Fruit fly (Drosophila melanogaster) whole organism, adult: ENCODE data around the gene Pif1B.

Experiments used
- CG11617 ChIP-seq: fragments of 200-800 bp; sonication (Bioruptor generic); optimal IDR thresholded peaks from 2 replicates; lab custom pipeline; 2017; ENCODE audit warnings: mild to moderate bottlenecking, missing biosample characterization, missing genetic modification reagents, missing genetic modification characterization
- CG12768 ChIP-seq: fragments of 200-800 bp; sonication (Bioruptor generic); optimal IDR thresholded peaks from 2 replicates; lab custom pipeline; 2017; ENCODE audit warnings: missing biosample characterization, missing genetic modification characterization, mild to moderate bottlenecking, moderate library complexity, missing genetic modification reagents
- CG14711 ChIP-seq: fragments of 200-800 bp; sonication (Bioruptor generic); optimal IDR thresholded peaks from 2 replicates; lab custom pipeline; 2018; ENCODE audit warnings: missing biosample characterization, mild to moderate bottlenecking, missing genetic modification characterization, moderate library complexity
- CG1620 ChIP-seq: fragments of 200-800 bp; sonication (Bioruptor generic); optimal IDR thresholded peaks from 2 replicates; lab custom pipeline; 2016; ENCODE audit warnings: missing biosample characterization, missing genetic modification characterization
- CG33017 ChIP-seq: fragments of 200-800 bp; sonication (Bioruptor generic); optimal IDR thresholded peaks from 2 replicates; lab custom pipeline; 2018; ENCODE audit warnings: missing biosample characterization, mild to moderate bottlenecking, missing genetic modification characterization, moderate library complexity
- CG5204 ChIP-seq: fragments of 200-800 bp; sonication (Bioruptor generic); optimal IDR thresholded peaks from 2 replicates; lab custom pipeline; 2016; ENCODE audit warnings: missing biosample characterization, missing genetic modification characterization
- CG7045 ChIP-seq: fragments of 200-800 bp; sonication (Bioruptor generic); optimal IDR thresholded peaks from 2 replicates; lab custom pipeline; 2017; ENCODE audit warnings: missing biosample characterization, mild to moderate bottlenecking, missing genetic modification characterization
- CG7101 ChIP-seq: fragments of 200-800 bp; sonication (Bioruptor generic); optimal IDR thresholded peaks from 2 replicates; lab custom pipeline; 2018; ENCODE audit warnings: missing biosample characterization, mild to moderate bottlenecking, missing genetic modification characterization, moderate library complexity
- Clk ChIP-seq: fragments of 200-800 bp; sonication (Bioruptor generic); optimal IDR thresholded peaks from 2 replicates; lab custom pipeline; 2017; ENCODE audit warnings: missing biosample characterization, missing genetic modification characterization
- Crg-1 ChIP-seq: fragments of 200-800 bp; sonication (Bioruptor generic); optimal IDR thresholded peaks from 2 replicates; lab custom pipeline; 2016; ENCODE audit warnings: missing biosample characterization, missing genetic modification characterization
- Hr96 ChIP-seq: fragments of 200-800 bp; sonication (Bioruptor generic); optimal IDR thresholded peaks from 2 replicates; lab custom pipeline; 2016; ENCODE audit warnings: missing biosample characterization, missing genetic modification characterization
- Mnt ChIP-seq: fragments of 200-800 bp; sonication (Bioruptor generic); optimal IDR thresholded peaks from 2 replicates; lab custom pipeline; 2016; ENCODE audit warnings: missing biosample characterization, mild to moderate bottlenecking, missing genetic modification characterization
- bab1 ChIP-seq: fragments of 200-800 bp; sonication (Bioruptor generic); optimal IDR thresholded peaks from 3 replicates; lab custom pipeline; 2019; ENCODE audit warnings: missing biosample characterization, mild to moderate bottlenecking, missing genetic modification characterization, moderate library complexity
- cic ChIP-seq: fragments of 200-800 bp; sonication (Bioruptor generic); optimal IDR thresholded peaks from 2 replicates; lab custom pipeline; 2017; ENCODE audit warnings: missing biosample characterization, mild to moderate bottlenecking, missing genetic modification characterization, moderate library complexity
- cnc ChIP-seq, 2 experiments: fragments of >200 bp; optimal IDR thresholded peaks; 2 replicates each; lab custom pipeline; 2017
- kay ChIP-seq: fragments of 200-800 bp; sonication (Bioruptor generic); peaks from one replicate; lab custom pipeline; 2016; ENCODE audit warnings: missing biosample characterization, missing genetic modification characterization, borderline replicate concordance
- ovo ChIP-seq: fragments of 200-800 bp; sonication (Bioruptor generic); optimal IDR thresholded peaks from 2 replicates; lab custom pipeline; 2016; ENCODE audit warnings: missing biosample characterization, missing genetic modification characterization
- pad ChIP-seq: fragments of 200-800 bp; sonication (Bioruptor generic); optimal IDR thresholded peaks from 3 replicates; lab custom pipeline; 2017; ENCODE audit warnings: missing biosample characterization, missing genetic modification characterization, mild to moderate bottlenecking, moderate library complexity, missing genetic modification reagents
- tj ChIP-seq: fragments of 200-800 bp; sonication (Bioruptor generic); optimal IDR thresholded peaks from 3 replicates; lab custom pipeline; 2017; ENCODE audit warnings: missing biosample characterization, mild to moderate bottlenecking, missing genetic modification characterization, moderate library complexity
- toe ChIP-seq: fragments of 200-800 bp; sonication (Bioruptor generic); optimal IDR thresholded peaks from 2 replicates; lab custom pipeline; 2016; ENCODE audit warnings: missing biosample characterization, missing genetic modification characterization

Pif1B gene

dm6 chr3R:8822919-8823318 is 21.9 kb upstream of the Pif1B start:
- TF ChIP-seq cnc (optimal IDR thresholded peaks at IDR 0.05; lab: Kevin White, UChicago) (peak in 1 of 2 experiments; percentile 50), CG11617 (GFP tag; lab: Kevin White, UChicago) (no peak), CG7101 (tag; lab: Kevin White, UChicago) (no peak), bab1 (no peak), cic (peak; percentile 88), Clk (GFP tag; lab: Kevin White, UChicago) (no peak), CG12768 (GFP tag; lab: Kevin White, UChicago) (peak; percentile 41), CG14711 (tag; lab: Kevin White, UChicago) (peak; percentile 47), tj (GFP tag; lab: Kevin White, UChicago) (no peak), pad (GFP tag; lab: Kevin White, UChicago) (no peak), Mnt (GFP tag; lab: Kevin White, UChicago) (peak; percentile 17), kay (GFP tag; lab: Kevin White, UChicago) (peak; percentile 98), toe (GFP tag; lab: Kevin White, UChicago) (no peak), ovo (GFP tag; lab: Kevin White, UChicago) (no peak), CG5204 (GFP tag; lab: Kevin White, UChicago) (no peak), CG7045 (GFP tag; lab: Kevin White, UChicago) (no peak), CG33017 (peak; percentile 40)

dm6 chr3R:8821623-8822022 is 20.6 kb upstream of the Pif1B start, which contains the start of gene CG8369:
Gene CG8369 (plus strand): TSS chr3R:8822008.
- peak; percentile 1 for TF ChIP-seq CG7101 (tag; lab: Kevin White, UChicago)
- TF ChIP-seq cic, result peak; percentile 89
- TF ChIP-seq CG1620, result no peak
- TF ChIP-seq CG5204 (GFP tag; lab: Kevin White, UChicago), result no peak
- peak; percentile 34 for TF ChIP-seq CG33017
- no peak for TF ChIP-seq bab1
- peak; percentile 56 for TF ChIP-seq CG12768 (GFP tag; lab: Kevin White, UChicago)
- TF ChIP-seq ovo (GFP tag; lab: Kevin White, UChicago), result peak; percentile 1
- peak; percentile 19 for TF ChIP-seq tj (GFP tag; lab: Kevin White, UChicago)

- peak; percentile 72 for TF ChIP-seq CG7101 (tag; lab: Kevin White, UChicago)
- TF ChIP-seq cnc (optimal IDR thresholded peaks at IDR 0.05; lab: Kevin White, UChicago), result no peak
- TF ChIP-seq CG11617 (GFP tag; lab: Kevin White, UChicago), result peak; percentile 39
- peak; percentile 61 for TF ChIP-seq toe (GFP tag; lab: Kevin White, UChicago)
- peak; percentile 71 for TF ChIP-seq Crg-1 (GFP tag; lab: Kevin White, UChicago)
- peak; percentile 73 for TF ChIP-seq cic
- peak; percentile 28 for TF ChIP-seq ovo (GFP tag; lab: Kevin White, UChicago)
- TF ChIP-seq Mnt (GFP tag; lab: Kevin White, UChicago), result peak; percentile 66
- TF ChIP-seq CG14711 (tag; lab: Kevin White, UChicago), result peak; percentile 100
- TF ChIP-seq CG1620, result peak; percentile 86
- no peak for TF ChIP-seq CG5204 (GFP tag; lab: Kevin White, UChicago)
- TF ChIP-seq CG7045 (GFP tag; lab: Kevin White, UChicago), result peak; percentile 29
- TF ChIP-seq pad (GFP tag; lab: Kevin White, UChicago), result peak; percentile 44
- TF ChIP-seq kay (GFP tag; lab: Kevin White, UChicago), result peak; percentile 100
- peak; percentile 18 for TF ChIP-seq CG12768 (GFP tag; lab: Kevin White, UChicago)
- TF ChIP-seq CG33017, result peak; percentile 69
- peak; percentile 86 for TF ChIP-seq bab1
- TF ChIP-seq Clk (GFP tag; lab: Kevin White, UChicago), result peak; percentile 49
- peak; percentile 37 for TF ChIP-seq tj (GFP tag; lab: Kevin White, UChicago)
- TF ChIP-seq Hr96 (GFP tag; lab: Kevin White, UChicago), result peak; percentile 76
Measured at dm6 chr3R:8820428-8820912, 19.5 kb upstream of the Pif1B start, which contains the start of gene aqz. Gene aqz (minus strand): TSS chr3R:8820682.

- TF ChIP-seq cnc (optimal IDR thresholded peaks at IDR 0.05; lab: Kevin White, UChicago), result peak in 1 of 2 experiments; percentile 17
- TF ChIP-seq CG1620, result no peak
- peak; percentile 78 for TF ChIP-seq Mnt (GFP tag; lab: Kevin White, UChicago)
- TF ChIP-seq Clk (GFP tag; lab: Kevin White, UChicago), result peak; percentile 64
- peak; percentile 95 for TF ChIP-seq pad (GFP tag; lab: Kevin White, UChicago)
- peak; percentile 41 for TF ChIP-seq CG11617 (GFP tag; lab: Kevin White, UChicago)
- TF ChIP-seq CG7101 (tag; lab: Kevin White, UChicago), result peak; percentile 39
- peak; percentile 57 for TF ChIP-seq CG12768 (GFP tag; lab: Kevin White, UChicago)
- TF ChIP-seq CG33017, result peak; percentile 57
- TF ChIP-seq CG14711 (tag; lab: Kevin White, UChicago), result peak; percentile 7
- TF ChIP-seq CG5204 (GFP tag; lab: Kevin White, UChicago), result peak; percentile 29
- TF ChIP-seq CG7045 (GFP tag; lab: Kevin White, UChicago), result peak; percentile 50
- TF ChIP-seq bab1, result peak; percentile 13
- no peak for TF ChIP-seq Hr96 (GFP tag; lab: Kevin White, UChicago)
- peak; percentile 46 for TF ChIP-seq toe (GFP tag; lab: Kevin White, UChicago)
- TF ChIP-seq tj (GFP tag; lab: Kevin White, UChicago), result peak; percentile 22
- TF ChIP-seq Crg-1 (GFP tag; lab: Kevin White, UChicago), result peak; percentile 75
- TF ChIP-seq cic, result peak; percentile 93
- peak; percentile 97 for TF ChIP-seq kay (GFP tag; lab: Kevin White, UChicago)
- peak; percentile 74 for TF ChIP-seq ovo (GFP tag; lab: Kevin White, UChicago)
Measured at dm6 chr3R:8819551-8820057, 18.6 kb upstream of the Pif1B start.

- TF ChIP-seq Crg-1 (GFP tag; lab: Kevin White, UChicago), result no peak
- peak; percentile 22 for TF ChIP-seq Clk (GFP tag; lab: Kevin White, UChicago)
- no peak for TF ChIP-seq bab1
- TF ChIP-seq CG12768 (GFP tag; lab: Kevin White, UChicago), result no peak
- no peak for TF ChIP-seq Mnt (GFP tag; lab: Kevin White, UChicago)
Measured at dm6 chr3R:8818239-8818638, 17.3 kb upstream of the Pif1B start.
